Worm (Caenorhabditis elegans) whole organism, L3 larva: ENCODE measurements around the gene srx-82.
A peak's percentile ranks its signal among the peaks of the same experiment; 100 is the strongest.

Experiments used
- R02D3.7 ChIP-seq: fragments of 150-350 bp; optimal IDR thresholded peaks from 2 replicates; lab custom pipeline; 2014; ENCODE audit warnings: missing biosample characterization, missing genetic modification characterization
- aly-2 ChIP-seq: fragments of 150-350 bp; optimal IDR thresholded peaks from 2 replicates; lab custom pipeline; 2014; ENCODE audit warnings: missing biosample characterization, missing genetic modification characterization
- ama-1 ChIP-seq: fragments of 150-350 bp; optimal IDR thresholded peaks from 2 replicates; lab custom pipeline; 2018
- ceh-28 ChIP-seq: fragments of 150-350 bp; optimal IDR thresholded peaks from 2 replicates; lab custom pipeline; 2014; ENCODE audit warnings: missing biosample characterization, missing genetic modification reagents, missing genetic modification characterization
- ceh-82 ChIP-seq: fragments of 150-350 bp; optimal IDR thresholded peaks from 2 replicates; lab custom pipeline; 2014; ENCODE audit warnings: missing biosample characterization, missing genetic modification characterization
- egl-27 ChIP-seq: sonication (generic microtip); optimal IDR thresholded peaks from 4 replicates; lab custom pipeline; 2017; ENCODE audit warnings: missing biosample characterization, missing genetic modification reagents, missing genetic modification characterization
- elt-1 ChIP-seq: fragments of 150-350 bp; optimal IDR thresholded peaks from 2 replicates; lab custom pipeline; 2014; ENCODE audit warnings: missing biosample characterization, missing genetic modification characterization
- elt-2 ChIP-seq: sonication (generic microtip); optimal IDR thresholded peaks from 2 replicates; lab custom pipeline; 2016; ENCODE audit warnings: missing genetic modification reagents, mild to moderate bottlenecking, missing genetic modification characterization, missing compliant biosample characterization
- elt-3 ChIP-seq, 3 experiments: fragments of 150-350 bp in 1 of 3; sonication (generic microtip) in 2 of 3; optimal IDR thresholded peaks; 2 replicates in 2 of 3; 4 replicates in 1 of 3; lab custom pipeline; 2014 to 2017; ENCODE audit warnings: missing biosample characterization in 3 of 3, missing genetic modification characterization in 3 of 3
- eor-1 ChIP-seq, 2 experiments: fragments of 150-350 bp; optimal IDR thresholded peaks; 2 replicates each; lab custom pipeline; 2014 to 2018; ENCODE audit warnings: missing biosample characterization in 2 of 2, missing genetic modification characterization in 2 of 2
- fkh-10 ChIP-seq: sonication (generic microtip); optimal IDR thresholded peaks from 2 replicates; lab custom pipeline; 2017; ENCODE audit warnings: missing biosample characterization, missing genetic modification reagents, missing genetic modification characterization
- fos-1 ChIP-seq: fragments of 150-350 bp; optimal IDR thresholded peaks from 2 replicates; lab custom pipeline; 2014; ENCODE audit warnings: missing biosample characterization, missing genetic modification characterization
- hmg-11 ChIP-seq: sonication (generic microtip); optimal IDR thresholded peaks from 2 replicates; lab custom pipeline; 2016; ENCODE audit warnings: missing genetic modification characterization, missing compliant biosample characterization
- jun-1 ChIP-seq: fragments of 150-350 bp; optimal IDR thresholded peaks from 2 replicates; lab custom pipeline; 2014; ENCODE audit warnings: missing biosample characterization, missing genetic modification reagents, missing genetic modification characterization
- lin-39 ChIP-seq: fragments of 150-350 bp; optimal IDR thresholded peaks from 2 replicates; lab custom pipeline; 2018; ENCODE audit warnings: missing biosample characterization, missing genetic modification reagents, missing genetic modification characterization
- mdl-1 ChIP-seq: fragments of 150-350 bp; optimal IDR thresholded peaks from 2 replicates; lab custom pipeline; 2014; ENCODE audit warnings: missing biosample characterization, missing genetic modification characterization
- mml-1 ChIP-seq: fragments of 150-350 bp; sonication (generic microtip); optimal IDR thresholded peaks from 3 replicates; lab custom pipeline; 2014; ENCODE audit warnings: missing biosample characterization, missing genetic modification characterization
- nfya-1 ChIP-seq: sonication (generic microtip); optimal IDR thresholded peaks from 2 replicates; lab custom pipeline; 2017; ENCODE audit warnings: missing genetic modification characterization, mild to moderate bottlenecking, missing compliant biosample characterization, antibody characterized with exemption, moderate library complexity; ENCODE audit not compliant: insufficient read depth
- nhr-11 ChIP-seq: fragments of 150-350 bp; optimal IDR thresholded peaks from 2 replicates; lab custom pipeline; 2014; ENCODE audit warnings: missing biosample characterization, missing genetic modification characterization
- nhr-12 ChIP-seq: fragments of 150-350 bp; optimal IDR thresholded peaks from 2 replicates; lab custom pipeline; 2014; ENCODE audit warnings: missing biosample characterization, missing genetic modification characterization
- nhr-23 ChIP-seq: fragments of 150-350 bp; optimal IDR thresholded peaks from 2 replicates; lab custom pipeline; 2014; ENCODE audit warnings: missing biosample characterization, missing genetic modification reagents, missing genetic modification characterization
- nhr-237 ChIP-seq: fragments of 150-350 bp; optimal IDR thresholded peaks from 2 replicates; lab custom pipeline; 2014; ENCODE audit warnings: missing biosample characterization, missing genetic modification characterization
- nhr-25 ChIP-seq: sonication (generic microtip); optimal IDR thresholded peaks from 2 replicates; lab custom pipeline; 2017; ENCODE audit warnings: missing biosample characterization, missing genetic modification characterization
- nhr-28 ChIP-seq: fragments of 150-350 bp; optimal IDR thresholded peaks from 2 replicates; lab custom pipeline; 2014; ENCODE audit warnings: missing biosample characterization, missing genetic modification characterization
- nhr-43 ChIP-seq: sonication (generic microtip); optimal IDR thresholded peaks from 2 replicates; lab custom pipeline; 2016; ENCODE audit warnings: mild to moderate bottlenecking, missing genetic modification characterization, missing compliant biosample characterization; ENCODE audit not compliant: poor library complexity, severe bottlenecking
- nhr-77 ChIP-seq: fragments of 150-350 bp; optimal IDR thresholded peaks from 2 replicates; lab custom pipeline; 2014; ENCODE audit warnings: missing biosample characterization, missing genetic modification characterization
- pha-4 ChIP-seq: fragments of 150-350 bp; optimal IDR thresholded peaks from 2 replicates; lab custom pipeline; 2014; ENCODE audit warnings: missing biosample characterization, missing genetic modification reagents, missing genetic modification characterization
- pqm-1 ChIP-seq: fragments of 150-350 bp; optimal IDR thresholded peaks from 2 replicates; lab custom pipeline; 2017; ENCODE audit warnings: missing biosample characterization, missing genetic modification characterization, inconsistent platforms
- sea-2 ChIP-seq: fragments of 150-350 bp; sonication (generic microtip); optimal IDR thresholded peaks from 4 replicates; lab custom pipeline; 2014; ENCODE audit warnings: missing biosample characterization, missing genetic modification reagents, missing genetic modification characterization
- skn-1 ChIP-seq: fragments of 150-350 bp; optimal IDR thresholded peaks from 2 replicates; lab custom pipeline; 2014; ENCODE audit warnings: missing biosample characterization, missing genetic modification characterization
- snpc-4 ChIP-seq: fragments of 150-350 bp; optimal IDR thresholded peaks from 2 replicates; lab custom pipeline; 2014; ENCODE audit warnings: missing biosample characterization, missing genetic modification characterization
- unc-62 ChIP-seq: fragments of 150-350 bp; sonication (generic microtip); optimal IDR thresholded peaks from 4 replicates; lab custom pipeline; 2014; ENCODE audit warnings: missing biosample characterization, missing genetic modification reagents, missing genetic modification characterization
- zag-1 ChIP-seq: fragments of 150-350 bp; optimal IDR thresholded peaks from 2 replicates; lab custom pipeline; 2014; ENCODE audit warnings: missing biosample characterization, missing genetic modification characterization
- ztf-11 ChIP-seq: fragments of 150-350 bp; optimal IDR thresholded peaks from 2 replicates; lab custom pipeline; 2014; ENCODE audit warnings: missing biosample characterization, missing genetic modification characterization
- ztf-4 ChIP-seq: fragments of 150-350 bp; optimal IDR thresholded peaks from 2 replicates; lab custom pipeline; 2014; ENCODE audit warnings: missing biosample characterization, missing genetic modification characterization

Gene srx-82

DNA sequence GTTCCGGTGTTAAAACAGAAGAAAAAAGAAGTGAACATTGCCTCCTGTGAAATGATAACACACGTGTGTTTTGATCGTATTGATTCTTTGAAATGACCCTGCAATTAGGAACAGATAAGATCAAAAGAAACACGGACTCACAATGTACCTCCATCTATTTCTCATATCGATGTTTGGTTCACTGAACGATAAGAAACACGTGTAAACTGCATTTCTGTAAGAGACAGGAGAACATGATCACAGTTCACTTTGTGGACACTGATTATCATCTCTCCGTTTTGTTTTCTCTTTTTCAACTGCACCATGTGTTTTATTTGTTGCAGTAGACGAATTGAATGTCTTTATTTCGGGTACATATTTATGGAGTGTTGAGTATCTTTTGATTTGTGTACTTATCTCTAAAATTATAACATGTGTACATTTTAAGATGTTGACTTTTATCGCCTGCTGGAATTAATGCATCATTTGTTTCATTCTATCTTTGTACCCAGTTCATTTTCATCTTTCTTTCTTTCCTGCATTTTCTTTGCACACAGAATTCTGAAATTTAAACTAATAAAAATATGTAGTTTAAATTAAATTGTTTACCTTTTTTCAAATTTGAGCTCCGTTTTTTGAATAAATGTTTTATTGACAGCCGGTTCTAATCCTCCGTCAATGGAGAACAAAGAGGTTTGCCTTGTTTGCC lies 16.6 kb upstream of the srx-82 start, which contains the start of the genes H12C20.7 and nhr-68 (continued):
- TF ChIP-seq jun-1 (tag; lab: Kevin White, UChicago) (peak; percentile 91), elt-2 (peak; percentile 99), mml-1 (tag; lab: Kevin White, UChicago) (no peak), zag-1 (tag; lab: Kevin White, UChicago) (no peak), mdl-1 (tag; lab: Kevin White, UChicago) (peak; percentile 76), R02D3.7 (tag; lab: Kevin White, UChicago) (peak; percentile 50), egl-27 (peak; percentile 72), hmg-11 (tag; lab: Kevin White, UChicago) (no peak), elt-1 (tag; lab: Kevin White, UChicago) (peak; percentile 50), sea-2 (GFP tag; lab: Kevin White, UChicago) (no peak), lin-39 (tag; lab: Kevin White, UChicago) (no peak), skn-1 (tag; lab: Kevin White, UChicago) (peak; percentile 77), aly-2 (tag; lab: Kevin White, UChicago) (no peak), nhr-12 (tag; lab: Kevin White, UChicago) (no peak), eor-1 (tag; optimal IDR thresholded peaks at IDR 0.05; lab: Kevin White, UChicago) (no peak)

DNA sequence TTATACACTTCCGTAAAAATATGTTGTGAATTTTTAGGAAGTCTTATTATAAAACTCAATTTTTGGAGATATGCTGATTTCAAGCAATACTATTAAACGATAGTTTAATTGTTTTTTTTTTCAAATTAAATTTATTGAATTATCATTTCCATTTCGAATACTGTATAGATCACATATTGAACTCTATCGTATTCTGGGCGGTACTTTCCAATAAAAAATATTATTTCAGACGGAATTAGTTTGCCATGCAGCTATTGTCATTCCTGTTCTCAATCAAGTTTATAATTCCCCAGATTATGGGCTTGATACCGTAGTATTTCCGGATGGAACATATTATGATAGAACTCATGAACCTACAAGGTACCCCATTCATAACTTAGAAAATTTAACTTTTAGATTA lies 15.0 kb upstream of the srx-82 start:
- peak; percentile 39 for TF ChIP-seq pha-4 (tag; lab: Kevin White, UChicago)
- no peak for TF ChIP-seq nhr-12 (tag; lab: Kevin White, UChicago)
- TF ChIP-seq nfya-1 (tag; lab: Kevin White, UChicago), result peak; percentile 27
- TF ChIP-seq fos-1, result no peak
- TF ChIP-seq pqm-1 (tag; lab: Kevin White, UChicago), result peak; percentile 11
- TF ChIP-seq mdl-1 (tag; lab: Kevin White, UChicago), result no peak
- TF ChIP-seq nhr-43, result peak; percentile 39
- no peak for TF ChIP-seq nhr-11 (tag; lab: Kevin White, UChicago)
- no peak for TF ChIP-seq skn-1 (tag; lab: Kevin White, UChicago)

DNA sequence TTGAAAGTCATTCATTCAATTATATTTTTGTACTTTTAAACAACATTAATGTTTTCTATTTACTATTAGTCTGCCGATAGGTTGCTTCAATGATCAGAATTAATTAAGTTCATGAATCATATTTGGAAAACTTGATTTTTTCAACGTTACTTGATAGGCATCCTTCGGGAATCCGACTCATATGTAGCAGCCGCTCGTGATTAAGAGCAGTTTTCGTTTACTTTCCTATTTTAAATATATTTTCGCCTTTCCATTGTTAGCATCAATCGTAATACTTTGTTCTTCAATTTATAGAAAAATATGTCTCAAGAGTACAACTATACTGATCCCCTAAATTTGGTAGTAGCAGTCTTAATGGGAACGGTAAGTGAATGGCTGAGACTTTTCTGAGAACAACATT lies 8.7 kb upstream of the srx-82 start, which contains the start of gene srx-90:
Gene srx-90, plus strand, starts transcription at position 301 of the 400 bp plus-strand sequence.
- TF ChIP-seq nhr-77 (tag; lab: Kevin White, UChicago), result no peak
- TF ChIP-seq elt-3 (tag; optimal IDR thresholded peaks at IDR 0.05; lab: Kevin White, UChicago), result no peak
- TF ChIP-seq nhr-12 (tag; lab: Kevin White, UChicago), result no peak
- TF ChIP-seq ceh-28 (tag; lab: Kevin White, UChicago), result no peak
- TF ChIP-seq ceh-82, result no peak
- no peak for TF ChIP-seq egl-27

DNA sequence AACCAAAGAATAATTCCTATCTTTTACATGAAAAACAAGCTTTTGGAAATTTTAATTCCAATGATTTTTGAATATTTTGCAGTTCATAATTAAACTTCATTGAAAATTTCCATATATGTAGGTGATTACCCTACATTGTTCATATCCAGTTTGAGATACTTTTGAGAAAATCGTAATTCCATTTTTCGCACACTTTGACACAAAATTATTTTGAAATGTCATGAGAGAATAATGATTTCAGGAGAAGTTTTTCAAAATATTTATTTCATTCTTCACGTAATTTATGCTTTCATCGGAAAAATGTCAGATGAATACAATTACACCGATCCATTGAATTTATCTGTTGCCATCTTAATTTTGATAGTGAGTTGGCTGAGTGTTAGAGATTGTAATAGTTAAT lies 6.3 kb upstream of the srx-82 start, which contains the start of gene srx-88:
Gene srx-88, plus strand, starts transcription at position 301 of the 400 bp plus-strand sequence.
- no peak for TF ChIP-seq nhr-25 (tag; lab: Kevin White, UChicago)
- no peak for TF ChIP-seq R02D3.7 (tag; lab: Kevin White, UChicago)
- no peak for TF ChIP-seq ztf-4
- TF ChIP-seq egl-27, result no peak
- no peak for TF ChIP-seq snpc-4 (tag; lab: Kevin White, UChicago)
- TF ChIP-seq jun-1 (tag; lab: Kevin White, UChicago), result no peak

DNA sequence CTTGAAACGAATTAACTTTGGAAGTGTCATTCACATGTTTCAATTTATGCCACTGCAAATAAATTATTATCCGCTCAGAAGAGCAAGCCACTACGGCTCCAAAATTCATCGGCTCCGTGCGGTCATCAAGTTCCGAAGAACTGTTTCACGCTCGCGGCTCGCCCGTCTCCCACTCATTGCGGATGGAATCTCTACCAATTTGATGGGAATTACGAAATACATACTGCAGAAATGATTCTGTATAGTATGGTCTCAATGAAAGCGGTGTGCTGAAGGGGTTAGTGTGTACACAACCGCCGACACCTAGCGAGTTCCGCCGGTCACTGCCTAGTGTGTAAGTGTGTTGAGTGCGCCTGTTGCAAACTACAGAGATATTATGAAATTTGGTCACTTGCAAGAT lies 4.4 kb upstream of the srx-82 start:
- peak; percentile 5 for TF ChIP-seq nfya-1 (tag; lab: Kevin White, UChicago)
- TF ChIP-seq nhr-237 (tag; lab: Kevin White, UChicago), result no peak
- TF ChIP-seq nhr-43, result peak; percentile 74
- no peak for TF ChIP-seq nhr-23 (tag; lab: Kevin White, UChicago)
- TF ChIP-seq elt-3 (tag; optimal IDR thresholded peaks at IDR 0.05; lab: Kevin White, UChicago), result peak in 1 of 3 experiments; percentile 57
- no peak for TF ChIP-seq skn-1 (tag; lab: Kevin White, UChicago)
- peak; percentile 40 for TF ChIP-seq ceh-82
- peak; percentile 95 for TF ChIP-seq snpc-4 (tag; lab: Kevin White, UChicago)
- peak; percentile 60 for TF ChIP-seq ama-1 (lab: Kevin White, UChicago)
- TF ChIP-seq zag-1 (tag; lab: Kevin White, UChicago), result no peak
- no peak for TF ChIP-seq ztf-11 (tag; lab: Kevin White, UChicago)
- TF ChIP-seq fkh-10 (GFP tag; lab: Kevin White, UChicago), result no peak
- TF ChIP-seq fos-1, result no peak
- no peak for TF ChIP-seq lin-39 (tag; lab: Kevin White, UChicago)
- no peak for TF ChIP-seq aly-2 (tag; lab: Kevin White, UChicago)
- peak; percentile 34 for TF ChIP-seq pqm-1 (tag; lab: Kevin White, UChicago)
- no peak for TF ChIP-seq hmg-11 (tag; lab: Kevin White, UChicago)
- no peak for TF ChIP-seq mdl-1 (tag; lab: Kevin White, UChicago)
- no peak for TF ChIP-seq pha-4 (tag; lab: Kevin White, UChicago)
- peak; percentile 16 for TF ChIP-seq elt-2
- TF ChIP-seq eor-1 (tag; optimal IDR thresholded peaks at IDR 0.05; lab: Kevin White, UChicago), result no peak
- TF ChIP-seq nhr-28, result no peak
- TF ChIP-seq nhr-77 (tag; lab: Kevin White, UChicago), result peak; percentile 18
- TF ChIP-seq nhr-25 (tag; lab: Kevin White, UChicago), result peak; percentile 41
- TF ChIP-seq unc-62 (GFP tag; lab: Kevin White, UChicago), result no peak
